Worm (Caenorhabditis elegans) whole organism, mixed stage, embryonic: ENCODE measurements around the gene T04C12.11.

Source experiments
- M03D4.4 ChIP-seq: sonication (generic microtip); optimal IDR thresholded peaks from 2 replicates; lab custom pipeline; 2017; ENCODE audit warnings: mild to moderate bottlenecking, missing genetic modification characterization, missing compliant biosample characterization
- bed-3 ChIP-seq: fragments of 200-800 bp; sonication (Bioruptor generic); optimal IDR thresholded peaks from 3 replicates; lab custom pipeline; 2018; ENCODE audit warnings: mild to moderate bottlenecking, missing genetic modification characterization, moderate library complexity, missing compliant biosample characterization
- blmp-1 ChIP-seq: fragments of 150-350 bp; optimal IDR thresholded peaks from 2 replicates; lab custom pipeline; 2014; ENCODE audit warnings: missing biosample characterization, missing genetic modification characterization
- ceh-39 ChIP-seq: fragments of 150-350 bp; optimal IDR thresholded peaks from 2 replicates; lab custom pipeline; 2014; ENCODE audit warnings: missing biosample characterization, missing genetic modification characterization
- ceh-43 ChIP-seq: fragments of 200-800 bp; sonication (Bioruptor generic); optimal IDR thresholded peaks from 2 replicates; lab custom pipeline; 2018; ENCODE audit warnings: mild to moderate bottlenecking, missing genetic modification characterization, moderate library complexity, missing compliant biosample characterization
- ceh-83 ChIP-seq: fragments of 200-800 bp; sonication (Bioruptor generic); optimal IDR thresholded peaks from 2 replicates; lab custom pipeline; 2018; ENCODE audit warnings: mild to moderate bottlenecking, missing genetic modification characterization, missing compliant biosample characterization
- cnd-1 ChIP-seq: fragments of 200-800 bp; sonication (Bioruptor generic); optimal IDR thresholded peaks from 2 replicates; lab custom pipeline; 2018; ENCODE audit warnings: mild to moderate bottlenecking, missing genetic modification characterization, missing compliant biosample characterization
- drap-1 ChIP-seq: fragments of 200-800 bp; sonication (Bioruptor generic); optimal IDR thresholded peaks from 3 replicates; lab custom pipeline; 2018; ENCODE audit warnings: mild to moderate bottlenecking, missing genetic modification characterization, missing compliant biosample characterization
- elt-1 ChIP-seq: sonication (generic microtip); optimal IDR thresholded peaks from 2 replicates; lab custom pipeline; 2017; ENCODE audit warnings: missing genetic modification characterization, mild to moderate bottlenecking, missing compliant biosample characterization, antibody characterized with exemption, moderate library complexity, borderline replicate concordance; ENCODE audit not compliant: insufficient read depth
- elt-3 ChIP-seq: fragments of 150-350 bp; optimal IDR thresholded peaks from 2 replicates; lab custom pipeline; 2014; ENCODE audit warnings: missing biosample characterization, missing genetic modification characterization
- flh-1 ChIP-seq: fragments of 200-800 bp; sonication (Bioruptor generic); optimal IDR thresholded peaks from 2 replicates; lab custom pipeline; 2018; ENCODE audit warnings: mild to moderate bottlenecking, missing genetic modification characterization, moderate library complexity, missing compliant biosample characterization
- ham-2 ChIP-seq: fragments of 200-800 bp; sonication (Bioruptor generic); optimal IDR thresholded peaks from 2 replicates; lab custom pipeline; 2018; ENCODE audit warnings: mild to moderate bottlenecking, missing genetic modification characterization, missing compliant biosample characterization
- hlh-1 ChIP-seq: fragments of 150-350 bp; optimal IDR thresholded peaks from 2 replicates; lab custom pipeline; 2014; ENCODE audit warnings: missing biosample characterization, missing genetic modification reagents, missing genetic modification characterization
- lin-13 ChIP-seq: fragments of 150-350 bp; optimal IDR thresholded peaks from 2 replicates; lab custom pipeline; 2014; ENCODE audit warnings: missing biosample characterization, missing genetic modification characterization
- lin-32 ChIP-seq: fragments of 200-800 bp; sonication (Bioruptor generic); optimal IDR thresholded peaks from 2 replicates; lab custom pipeline; 2018; ENCODE audit warnings: mild to moderate bottlenecking, missing genetic modification characterization, missing compliant biosample characterization
- mls-2 ChIP-seq: sonication (generic microtip); optimal IDR thresholded peaks from 2 replicates; lab custom pipeline; 2016; ENCODE audit warnings: mild to moderate bottlenecking, missing genetic modification characterization, moderate library complexity, missing compliant biosample characterization
- nhr-12 ChIP-seq: fragments of 150-350 bp; optimal IDR thresholded peaks from 2 replicates; lab custom pipeline; 2014; ENCODE audit warnings: missing biosample characterization, missing genetic modification characterization
- nhr-2 ChIP-seq: fragments of 150-350 bp; optimal IDR thresholded peaks from 2 replicates; lab custom pipeline; 2014; ENCODE audit warnings: missing biosample characterization, missing genetic modification characterization
- nhr-237 ChIP-seq: fragments of 150-350 bp; optimal IDR thresholded peaks from 2 replicates; lab custom pipeline; 2014; ENCODE audit warnings: missing biosample characterization, missing genetic modification characterization
- nhr-28 ChIP-seq: fragments of 150-350 bp; optimal IDR thresholded peaks from 2 replicates; lab custom pipeline; 2014; ENCODE audit warnings: missing biosample characterization, missing genetic modification characterization
- nhr-76 ChIP-seq: sonication (generic microtip); optimal IDR thresholded peaks from 2 replicates; lab custom pipeline; 2017; ENCODE audit warnings: missing biosample characterization, missing genetic modification characterization
- pha-4 ChIP-seq: fragments of 150-350 bp; optimal IDR thresholded peaks from 2 replicates; lab custom pipeline; 2018; ENCODE audit warnings: missing biosample characterization, missing genetic modification reagents, missing genetic modification characterization
- sem-2 ChIP-seq: fragments of 200-800 bp; sonication (Bioruptor generic); optimal IDR thresholded peaks from 2 replicates; lab custom pipeline; 2018; ENCODE audit warnings: mild to moderate bottlenecking, missing genetic modification characterization, missing compliant biosample characterization
- snpc-4 ChIP-seq: fragments of 150-350 bp; optimal IDR thresholded peaks from 2 replicates; lab custom pipeline; 2014; ENCODE audit warnings: missing biosample characterization, missing genetic modification characterization
- tbx-8 ChIP-seq: fragments of 200-800 bp; sonication (Bioruptor generic); optimal IDR thresholded peaks from 2 replicates; lab custom pipeline; 2018; ENCODE audit warnings: mild to moderate bottlenecking, missing genetic modification characterization, moderate library complexity, missing compliant biosample characterization
- unc-120 ChIP-seq: sonication (generic microtip); optimal IDR thresholded peaks from 2 replicates; lab custom pipeline; 2017; ENCODE audit warnings: missing genetic modification characterization, missing compliant biosample characterization; ENCODE audit not compliant: poor library complexity, severe bottlenecking
- unc-39 ChIP-seq: fragments of 150-350 bp; optimal IDR thresholded peaks from 2 replicates; lab custom pipeline; 2014; ENCODE audit warnings: missing biosample characterization, missing genetic modification characterization
- unc-62 ChIP-seq: fragments of 150-350 bp; optimal IDR thresholded peaks from 2 replicates; lab custom pipeline; 2014; ENCODE audit warnings: missing biosample characterization, missing genetic modification reagents, missing genetic modification characterization
- zip-8 ChIP-seq: fragments of 150-350 bp; optimal IDR thresholded peaks from 2 replicates; lab custom pipeline; 2014; ENCODE audit warnings: missing biosample characterization, missing genetic modification characterization
- ztf-11 ChIP-seq: fragments of 150-350 bp; optimal IDR thresholded peaks from 2 replicates; lab custom pipeline; 2014; ENCODE audit warnings: missing biosample characterization, missing genetic modification characterization

T04C12.11 gene

DNA sequence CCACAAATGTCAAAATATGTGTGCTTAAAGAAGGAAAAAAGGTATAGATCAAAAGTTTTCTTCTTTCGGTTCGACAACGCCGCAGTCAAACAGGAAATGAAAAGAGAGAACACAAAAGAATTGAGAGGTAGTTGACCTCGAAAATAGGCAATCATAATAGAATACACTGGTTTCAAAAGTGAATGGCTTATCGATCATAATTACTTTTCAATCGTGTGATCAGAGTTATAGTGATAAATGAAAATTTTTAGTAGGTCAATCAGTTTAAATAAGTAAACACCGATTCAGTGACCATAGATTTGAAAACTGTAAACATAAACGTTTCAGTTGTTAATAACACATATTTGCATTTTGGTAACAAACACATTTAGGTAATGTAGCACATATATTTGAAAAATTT lies 10.3 kb upstream of the T04C12.11 start:
- TF ChIP-seq hlh-1 (tag; lab: Kevin White, UChicago): no peak
- TF ChIP-seq cnd-1 (tag; lab: Kevin White, UChicago): no peak
- TF ChIP-seq M03D4.4 (tag; lab: Kevin White, UChicago): no peak
- TF ChIP-seq nhr-12: no peak
- TF ChIP-seq nhr-28: no peak
- TF ChIP-seq nhr-237 (tag; lab: Kevin White, UChicago): no peak
- TF ChIP-seq unc-39 (tag; lab: Kevin White, UChicago): no peak
- no peak for TF ChIP-seq mls-2 (tag; lab: Kevin White, UChicago)

DNA sequence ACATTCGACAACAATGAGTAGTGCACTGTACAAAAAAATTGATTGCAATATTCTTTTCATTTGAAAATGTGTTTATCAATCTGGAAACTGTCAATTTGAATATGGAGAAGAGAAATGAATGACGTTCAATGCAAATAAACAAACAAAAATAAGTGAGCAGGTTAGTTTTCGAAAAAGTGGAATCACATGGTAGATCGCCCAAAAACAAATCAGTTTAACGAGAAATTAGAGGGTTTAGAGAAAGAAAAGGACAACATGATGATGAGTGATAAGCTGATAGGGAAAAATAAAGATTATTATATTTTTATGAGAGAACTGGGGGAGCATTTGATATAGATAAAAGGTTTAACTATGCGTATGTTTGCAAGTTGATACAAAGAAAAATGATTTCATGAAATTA lies 9.2 kb upstream of the T04C12.11 start, which contains the start of gene T04C12.8:
Gene T04C12.8 (minus strand): TSS at position 82 of the 400 bp plus-strand sequence.
- TF ChIP-seq M03D4.4 (tag; lab: Kevin White, UChicago): no peak
- no peak for TF ChIP-seq nhr-76 (tag; lab: Kevin White, UChicago)
- TF ChIP-seq flh-1: no peak
- no peak for TF ChIP-seq ceh-39
- no peak for TF ChIP-seq unc-62 (GFP tag; lab: Kevin White, UChicago)
- no peak for TF ChIP-seq lin-13 (tag; lab: Kevin White, UChicago)
- TF ChIP-seq nhr-237 (tag; lab: Kevin White, UChicago): no peak
- TF ChIP-seq ceh-83: no peak
- TF ChIP-seq elt-3 (tag; lab: Kevin White, UChicago): no peak
- TF ChIP-seq nhr-2 (tag; lab: Kevin White, UChicago): no peak
- no peak for TF ChIP-seq ztf-11 (tag; lab: Kevin White, UChicago)
- TF ChIP-seq tbx-8: no peak
- TF ChIP-seq zip-8 (tag; lab: Kevin White, UChicago): no peak
- TF ChIP-seq ham-2: no peak
- no peak for TF ChIP-seq mls-2 (tag; lab: Kevin White, UChicago)
- no peak for TF ChIP-seq lin-32 (GFP tag; lab: Kevin White, UChicago)
- TF ChIP-seq elt-1: no peak
- no peak for TF ChIP-seq snpc-4 (tag; lab: Kevin White, UChicago)
- no peak for TF ChIP-seq ceh-43 (GFP tag; lab: Kevin White, UChicago)

DNA sequence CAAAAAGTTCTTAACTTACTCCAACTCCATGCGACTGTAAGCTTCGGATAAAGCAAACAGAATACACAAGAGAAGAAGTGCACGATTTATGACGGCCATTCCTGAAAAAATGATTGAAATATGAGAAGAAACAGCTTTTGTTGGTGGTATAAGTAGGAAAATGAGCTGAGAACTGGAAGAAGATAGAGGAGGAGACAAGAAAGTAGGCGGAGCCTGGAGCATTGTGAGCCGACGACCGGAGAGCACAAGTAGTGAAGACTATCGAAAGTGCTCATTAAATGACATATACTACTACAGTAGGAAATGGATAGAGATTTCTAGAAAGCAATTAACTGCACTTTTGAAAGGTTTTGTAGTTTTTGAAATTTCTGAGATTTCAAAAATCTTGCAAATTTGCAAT lies 5.4 kb upstream of the T04C12.11 start, which contains the start of gene nlp-80:
Gene nlp-80 (minus strand): TSS at position 101 of the 400 bp plus-strand sequence.
- TF ChIP-seq ceh-39: no peak
- no peak for TF ChIP-seq nhr-28
- no peak for TF ChIP-seq bed-3 (GFP tag; lab: Kevin White, UChicago)
- no peak for TF ChIP-seq ham-2
- TF ChIP-seq M03D4.4 (tag; lab: Kevin White, UChicago): no peak
- TF ChIP-seq snpc-4 (tag; lab: Kevin White, UChicago): no peak
- no peak for TF ChIP-seq mls-2 (tag; lab: Kevin White, UChicago)
- no peak for TF ChIP-seq nhr-12
- TF ChIP-seq elt-1: no peak
- no peak for TF ChIP-seq unc-39 (tag; lab: Kevin White, UChicago)

DNA sequence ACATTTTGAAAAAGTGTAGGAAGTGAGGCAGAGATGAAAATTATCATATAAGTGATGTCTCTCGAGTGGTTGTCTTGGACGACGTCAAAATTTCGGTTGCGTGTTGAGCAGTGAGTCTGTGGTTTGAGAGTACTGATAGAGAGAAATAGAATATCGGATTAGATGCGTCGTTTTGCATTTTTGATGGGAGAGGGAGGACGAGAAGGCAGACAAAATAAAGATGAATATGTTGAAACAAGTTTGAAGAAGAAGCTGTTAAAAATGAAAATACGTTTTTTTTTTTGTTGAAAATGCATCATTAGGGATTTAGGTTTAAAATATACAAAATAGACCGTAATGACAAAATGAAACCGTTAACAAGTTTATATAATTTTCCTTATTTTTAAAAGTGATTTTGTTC lies 3.0 kb upstream of the T04C12.11 start, which contains the start of gene T04C12.9:
Gene T04C12.9 (minus strand): TSS at position 101 of the 400 bp plus-strand sequence.
- TF ChIP-seq pha-4 (tag; lab: Kevin White, UChicago) (no peak), cnd-1 (tag; lab: Kevin White, UChicago) (no peak), nhr-28 (no peak), mls-2 (tag; lab: Kevin White, UChicago) (no peak), ceh-43 (GFP tag; lab: Kevin White, UChicago) (no peak), elt-3 (tag; lab: Kevin White, UChicago) (no peak), blmp-1 (tag; lab: Kevin White, UChicago) (no peak), unc-39 (tag; lab: Kevin White, UChicago) (no peak), tbx-8 (no peak), ceh-83 (no peak), flh-1 (no peak), nhr-12 (no peak), ztf-11 (tag; lab: Kevin White, UChicago) (no peak), nhr-237 (tag; lab: Kevin White, UChicago) (no peak), drap-1 (GFP tag; lab: Kevin White, UChicago) (no peak)
- TF ChIP-seq, all 35 proteins: peak for 0

DNA sequence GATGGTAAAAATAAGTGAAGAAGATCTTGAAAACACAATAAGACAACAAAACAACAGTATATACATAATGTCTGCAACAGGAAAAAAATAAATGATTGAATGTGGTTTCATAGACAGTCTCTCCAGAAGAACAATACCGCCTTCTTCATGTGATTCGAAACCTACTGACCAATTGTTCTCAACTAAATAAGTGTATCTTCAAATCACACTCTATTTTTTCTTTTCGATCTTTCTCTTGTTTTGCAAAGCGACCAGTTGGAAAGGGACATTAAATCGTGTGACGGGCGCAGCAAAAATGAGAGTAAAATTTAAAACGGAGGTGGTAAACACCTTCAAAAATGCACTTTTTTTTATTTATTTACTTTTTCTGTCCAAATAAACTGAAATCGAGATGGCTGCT lies 1.8 kb upstream of the T04C12.11 start:
- TF ChIP-seq ham-2: no peak
- no peak for TF ChIP-seq pha-4 (tag; lab: Kevin White, UChicago)
- TF ChIP-seq drap-1 (GFP tag; lab: Kevin White, UChicago): no peak
- no peak for TF ChIP-seq unc-62 (GFP tag; lab: Kevin White, UChicago)
- no peak for TF ChIP-seq nhr-237 (tag; lab: Kevin White, UChicago)
- no peak for TF ChIP-seq mls-2 (tag; lab: Kevin White, UChicago)
- no peak for TF ChIP-seq elt-3 (tag; lab: Kevin White, UChicago)
- no peak for TF ChIP-seq unc-120
- TF ChIP-seq unc-39 (tag; lab: Kevin White, UChicago): no peak
- no peak for TF ChIP-seq hlh-1 (tag; lab: Kevin White, UChicago)
- TF ChIP-seq M03D4.4 (tag; lab: Kevin White, UChicago): no peak
- TF ChIP-seq sem-2 (GFP tag; lab: Kevin White, UChicago): no peak
- no peak for TF ChIP-seq snpc-4 (tag; lab: Kevin White, UChicago)
- TF ChIP-seq lin-13 (tag; lab: Kevin White, UChicago): no peak
